Worm (Caenorhabditis elegans) whole organism, L4 larva: Measurements from ENCODE around the gene attf-5.
A peak's percentile ranks its signal among the peaks of the same experiment; 100 is the strongest.

Source experiments
- D1046.2 ChIP-seq: fragments of 200-800 bp; sonication (Bioruptor generic); IDR thresholded peaks from 2 replicates; pipeline ENCODE4 v1.3.6; 2022; ENCODE audit warnings: missing genetic modification characterization, missing compliant biosample characterization
- F37D6.2 ChIP-seq: sonication (generic microtip); optimal IDR thresholded peaks from 2 replicates; lab custom pipeline; 2016; ENCODE audit warnings: mild to moderate bottlenecking, missing genetic modification characterization, missing compliant biosample characterization
- R02D3.7 ChIP-seq: fragments of 150-350 bp; sonication (generic microtip); optimal IDR thresholded peaks from 3 replicates; lab custom pipeline; 2014; ENCODE audit warnings: missing biosample characterization, missing genetic modification characterization
- T20F7.1 ChIP-seq: fragments of 200-800 bp; sonication (Bioruptor generic); optimal IDR thresholded peaks from 2 replicates; lab custom pipeline; 2018; ENCODE audit warnings: mild to moderate bottlenecking, missing genetic modification characterization, missing compliant biosample characterization
- Y105C5A.15 ChIP-seq: fragments of 200-800 bp; sonication (Bioruptor generic); IDR thresholded peaks from 2 replicates; pipeline ENCODE4 v1.3.6; 2022; ENCODE audit warnings: missing genetic modification characterization, missing compliant biosample characterization
- Y5F2A.4 ChIP-seq: fragments of 200-800 bp; sonication (Bioruptor generic); optimal IDR thresholded peaks from 2 replicates; lab custom pipeline; 2018; ENCODE audit warnings: mild to moderate bottlenecking, missing genetic modification characterization, missing compliant biosample characterization
- ZK337.2 ChIP-seq: fragments of 200-800 bp; sonication (Bioruptor generic); IDR thresholded peaks from 2 replicates; pipeline ENCODE4 v1.3.6; 2022; ENCODE audit warnings: missing genetic modification reagents, missing genetic modification characterization, missing compliant biosample characterization
- ama-1 ChIP-seq: fragments of 150-350 bp; optimal IDR thresholded peaks from 2 replicates; lab custom pipeline; 2014; ENCODE audit warnings: inconsistent platforms, mixed read lengths
- arid-1 ChIP-seq: fragments of 200-800 bp; sonication (Bioruptor generic); conservative IDR thresholded peaks from 2 replicates; pipeline ENCODE4 v1.3.6; 2022; ENCODE audit warnings: missing genetic modification reagents, missing genetic modification characterization, missing compliant biosample characterization
- ceh-44 ChIP-seq: fragments of 200-800 bp; sonication (Bioruptor generic); IDR thresholded peaks from 2 replicates; pipeline ENCODE4 v1.3.6; 2022; ENCODE audit warnings: missing genetic modification reagents, missing genetic modification characterization, missing compliant biosample characterization
- ceh-82 ChIP-seq: sonication (generic microtip); optimal IDR thresholded peaks from 2 replicates; lab custom pipeline; 2017; ENCODE audit warnings: missing biosample characterization, missing genetic modification characterization
- ces-1 ChIP-seq: fragments of 150-350 bp; sonication (generic microtip); optimal IDR thresholded peaks from 4 replicates; lab custom pipeline; 2014; ENCODE audit warnings: missing biosample characterization, missing genetic modification reagents, missing genetic modification characterization
- cey-2 ChIP-seq: sonication (generic microtip); optimal IDR thresholded peaks from 3 replicates; lab custom pipeline; 2017; ENCODE audit warnings: missing genetic modification characterization, mild to moderate bottlenecking, missing compliant biosample characterization, antibody characterized with exemption, borderline replicate concordance; ENCODE audit not compliant: insufficient read depth
- ctbp-1 ChIP-seq: fragments of 200-800 bp; sonication (Bioruptor generic); IDR thresholded peaks from 2 replicates; pipeline ENCODE4 v1.3.6; 2022; ENCODE audit warnings: missing genetic modification reagents, missing genetic modification characterization, missing compliant biosample characterization
- daf-16 ChIP-seq, 3 experiments: sonication (generic microtip); optimal IDR thresholded peaks; 2 replicates each; lab custom pipeline; 2016 to 2017; ENCODE audit warnings: missing genetic modification characterization in 3 of 3, missing genetic modification reagents in 3 of 3, mild to moderate bottlenecking in 2 of 3, missing compliant biosample characterization in 2 of 3, missing biosample characterization in 1 of 3, moderate library complexity in 1 of 3
- daf-19 ChIP-seq: fragments of 200-800 bp; sonication (Bioruptor generic); conservative IDR thresholded peaks from 2 replicates; pipeline ENCODE4 v1.3.6; 2022; ENCODE audit warnings: missing genetic modification characterization, missing compliant biosample characterization
- dmd-8 ChIP-seq: fragments of 200-800 bp; sonication (Bioruptor generic); IDR thresholded peaks from 2 replicates; pipeline ENCODE4 v1.3.6; 2022; ENCODE audit warnings: missing genetic modification characterization, missing compliant biosample characterization
- dve-1 ChIP-seq: sonication (generic microtip); optimal IDR thresholded peaks from 2 replicates; lab custom pipeline; 2017; ENCODE audit warnings: antibody characterized with exemption, mild to moderate bottlenecking, missing genetic modification characterization, missing compliant biosample characterization; ENCODE audit not compliant: insufficient read depth
- fos-1 ChIP-seq: fragments of 150-350 bp; optimal IDR thresholded peaks from 2 replicates; lab custom pipeline; 2014; ENCODE audit warnings: missing biosample characterization, missing genetic modification characterization
- gei-8 ChIP-seq: fragments of 200-800 bp; sonication (Bioruptor generic); optimal IDR thresholded peaks from 2 replicates; lab custom pipeline; 2018; ENCODE audit warnings: mild to moderate bottlenecking, missing genetic modification characterization, missing compliant biosample characterization
- hif-1 ChIP-seq, 2 experiments: sonication (generic microtip); optimal IDR thresholded peaks; 2 replicates each; lab custom pipeline; 2016 to 2017; ENCODE audit warnings: missing compliant biosample characterization in 2 of 2, missing genetic modification characterization in 2 of 2, missing genetic modification reagents in 2 of 2, missing genotype in 2 of 2, mild to moderate bottlenecking in 1 of 2
- hlh-11 ChIP-seq: fragments of 200-800 bp; sonication (Bioruptor generic); optimal IDR thresholded peaks from 2 replicates; lab custom pipeline; 2018; ENCODE audit warnings: mild to moderate bottlenecking, missing genetic modification characterization, missing compliant biosample characterization
- hlh-30 ChIP-seq: sonication (generic microtip); optimal IDR thresholded peaks from 2 replicates; lab custom pipeline; 2017; ENCODE audit warnings: antibody characterized with exemption, mild to moderate bottlenecking, missing genetic modification characterization, missing compliant biosample characterization; ENCODE audit not compliant: insufficient read depth
- jun-1 ChIP-seq: fragments of 150-350 bp; optimal IDR thresholded peaks from 2 replicates; lab custom pipeline; 2014; ENCODE audit warnings: missing biosample characterization, missing genetic modification reagents, missing genetic modification characterization
- lin-1 ChIP-seq: fragments of 200-800 bp; sonication (Bioruptor generic); IDR thresholded peaks from 2 replicates; pipeline ENCODE4 v1.3.6; 2022; ENCODE audit warnings: missing genetic modification reagents, missing genetic modification characterization, missing compliant biosample characterization
- lin-13 ChIP-seq: fragments of 150-350 bp; optimal IDR thresholded peaks from 2 replicates; lab custom pipeline; 2014; ENCODE audit warnings: missing biosample characterization, missing genetic modification reagents, missing genetic modification characterization
- lin-29 ChIP-seq: fragments of 200-800 bp; sonication (Bioruptor generic); IDR thresholded peaks from 2 replicates; pipeline ENCODE4 v1.3.6; 2022; ENCODE audit warnings: missing genetic modification reagents, missing genetic modification characterization, missing compliant biosample characterization
- lin-39 ChIP-seq: fragments of 150-350 bp; optimal IDR thresholded peaks from 2 replicates; lab custom pipeline; 2014; ENCODE audit warnings: missing biosample characterization, missing genetic modification reagents, missing genetic modification characterization
- mdl-1 ChIP-seq, 2 experiments: fragments of 150-350 bp in 1 of 2; sonication (generic microtip) in 1 of 2; optimal IDR thresholded peaks; 2 replicates each; lab custom pipeline; 2014 to 2017; ENCODE audit warnings: missing biosample characterization in 2 of 2, missing genetic modification characterization in 2 of 2
- mdt-29 ChIP-seq: fragments of 200-800 bp; sonication (Bioruptor generic); IDR thresholded peaks from 2 replicates; pipeline ENCODE4 v1.3.6; 2022; ENCODE audit warnings: missing genetic modification reagents, missing genetic modification characterization, missing compliant biosample characterization
- mes-2 ChIP-seq: sonication (generic microtip); optimal IDR thresholded peaks from 2 replicates; lab custom pipeline; 2016; ENCODE audit warnings: missing genotype, mild to moderate bottlenecking, missing genetic modification characterization, missing compliant biosample characterization; ENCODE audit not compliant: poor library complexity, severe bottlenecking
- mxl-2 ChIP-seq: fragments of 200-800 bp; sonication (Bioruptor generic); conservative IDR thresholded peaks from 2 replicates; pipeline ENCODE4 v1.3.6; 2022; ENCODE audit warnings: missing genetic modification reagents, missing genetic modification characterization, missing compliant biosample characterization
- nhr-111 ChIP-seq: fragments of 200-800 bp; sonication (Bioruptor generic); optimal IDR thresholded peaks from 2 replicates; lab custom pipeline; 2018; ENCODE audit warnings: mild to moderate bottlenecking, missing genetic modification characterization, missing compliant biosample characterization
- nhr-237 ChIP-seq: sonication (generic microtip); optimal IDR thresholded peaks from 2 replicates; lab custom pipeline; 2017; ENCODE audit warnings: missing biosample characterization, missing genetic modification characterization
- nhr-25 ChIP-seq: sonication (generic microtip); optimal IDR thresholded peaks from 2 replicates; lab custom pipeline; 2017; ENCODE audit warnings: missing genetic modification characterization, mild to moderate bottlenecking, missing compliant biosample characterization, antibody characterized with exemption, moderate library complexity, borderline replicate concordance; ENCODE audit not compliant: insufficient read depth
- nhr-41 ChIP-seq: fragments of 200-800 bp; sonication (Bioruptor generic); IDR thresholded peaks from 2 replicates; pipeline ENCODE4 v1.3.6; 2022; ENCODE audit warnings: missing genetic modification reagents, missing genetic modification characterization, missing compliant biosample characterization
- nhr-6 ChIP-seq: fragments of 150-350 bp; optimal IDR thresholded peaks from 2 replicates; lab custom pipeline; 2014; ENCODE audit warnings: missing biosample characterization, missing genetic modification characterization
- nhr-76 ChIP-seq: fragments of 150-350 bp; optimal IDR thresholded peaks from 2 replicates; lab custom pipeline; 2014; ENCODE audit warnings: missing biosample characterization, missing genetic modification characterization
- pha-4 ChIP-seq, 2 experiments: fragments of 150-350 bp in 1 of 2; fragments of 200-800 bp in 1 of 2; sonication (Bioruptor generic) in 1 of 2; IDR thresholded peaks in 1 of 2; optimal IDR thresholded peaks in 1 of 2; 2 replicates each; pipeline versions ENCODE4 v1.3.6 to Lab custom; 2014 to 2022; ENCODE audit warnings: missing genetic modification characterization in 2 of 2, missing genetic modification reagents in 2 of 2, missing biosample characterization in 1 of 2, missing compliant biosample characterization in 1 of 2
- php-3 ChIP-seq: fragments of 200-800 bp; sonication (Bioruptor generic); IDR thresholded peaks from 2 replicates; pipeline ENCODE4 v1.3.6; 2022; ENCODE audit warnings: missing genetic modification reagents, missing genetic modification characterization, missing compliant biosample characterization
- saeg-2 ChIP-seq: fragments of 200-800 bp; sonication (Bioruptor generic); IDR thresholded peaks from 2 replicates; pipeline ENCODE4 v1.3.6; 2022; ENCODE audit warnings: missing genetic modification reagents, missing genetic modification characterization, missing compliant biosample characterization
- sdz-12 ChIP-seq: fragments of 200-800 bp; sonication (Bioruptor generic); optimal IDR thresholded peaks from 2 replicates; lab custom pipeline; 2018; ENCODE audit warnings: mild to moderate bottlenecking, missing genetic modification characterization, missing compliant biosample characterization
- skn-1 ChIP-seq: fragments of 150-350 bp; optimal IDR thresholded peaks from 2 replicates; lab custom pipeline; 2014; ENCODE audit warnings: missing biosample characterization, missing genetic modification characterization
- spr-1 ChIP-seq: sonication (generic microtip); optimal IDR thresholded peaks from 2 replicates; lab custom pipeline; 2016; ENCODE audit warnings: mild to moderate bottlenecking, missing genetic modification characterization, missing compliant biosample characterization
- tra-1 ChIP-seq: fragments of 200-800 bp; sonication (Bioruptor generic); IDR thresholded peaks from 2 replicates; pipeline ENCODE4 v1.3.6; 2022; ENCODE audit warnings: missing genetic modification reagents, missing genetic modification characterization, missing compliant biosample characterization
- unc-39 ChIP-seq: sonication (generic microtip); optimal IDR thresholded peaks from 2 replicates; lab custom pipeline; 2017; ENCODE audit warnings: missing biosample characterization, missing genetic modification characterization
- vab-7 ChIP-seq: fragments of 200-800 bp; sonication (Bioruptor generic); IDR thresholded peaks from 2 replicates; pipeline ENCODE4 v1.3.6; 2022; ENCODE audit warnings: missing genetic modification reagents, missing genetic modification characterization, missing compliant biosample characterization
- zip-11 ChIP-seq: fragments of 200-800 bp; sonication (Bioruptor generic); IDR thresholded peaks from 2 replicates; pipeline ENCODE4 v1.3.6; 2022; ENCODE audit warnings: missing genetic modification characterization, missing compliant biosample characterization

Gene attf-5

DNA sequence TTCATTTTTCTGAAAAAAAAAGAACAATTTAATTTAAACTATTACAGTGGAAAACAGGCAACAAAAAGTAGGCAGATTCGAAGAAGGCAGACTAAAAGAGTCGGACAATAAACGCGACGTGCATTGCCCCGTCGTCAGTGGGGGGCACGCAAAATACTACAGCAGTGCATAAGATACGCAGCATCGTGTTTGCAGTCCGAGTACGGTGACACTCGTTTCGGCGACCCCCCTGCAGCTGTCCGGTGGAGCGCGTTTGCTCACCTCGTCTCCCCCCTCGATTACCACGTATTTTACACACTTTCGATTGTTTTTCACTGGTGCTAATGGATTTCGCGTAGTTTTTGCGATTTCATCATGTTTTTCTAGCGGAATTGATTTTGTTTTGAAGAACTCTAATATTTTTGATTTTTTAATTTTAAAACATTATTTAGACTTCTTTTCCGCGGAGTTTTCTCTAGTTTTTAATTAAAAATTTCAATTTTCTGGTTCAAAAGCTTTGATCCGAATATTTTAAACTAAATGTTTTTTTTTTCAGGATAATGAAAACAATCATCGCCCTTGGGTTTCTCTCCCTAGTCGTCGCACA lies 20.0 kb upstream of the attf-5 start, which contains the start of the genes trap-2 and ile-2 (continued):
- TF ChIP-seq cey-2 (tag; lab: Kevin White, UChicago) = no peak
- no peak for TF ChIP-seq R02D3.7 (tag; lab: Kevin White, UChicago)
- peak; percentile 98 for TF ChIP-seq hlh-11 (tag; lab: Kevin White, UChicago)
- TF ChIP-seq saeg-2 (GFP tag; lab: Robert Waterston, UW) = peak; percentile 69; the same call in 1 of the 2 replicates
- TF ChIP-seq daf-19 (GFP tag; lab: Robert Waterston, UW) = no peak
- peak; percentile 86 for TF ChIP-seq php-3
- TF ChIP-seq mxl-2 (GFP tag; lab: Robert Waterston, UW) = no peak
- no peak for TF ChIP-seq skn-1 (tag; lab: Kevin White, UChicago)
- no peak for TF ChIP-seq ceh-44 (GFP tag; lab: Robert Waterston, UW)
- peak; percentile 80 for TF ChIP-seq mdt-29 (GFP tag; lab: Robert Waterston, UW)
- peak; percentile 96 for TF ChIP-seq nhr-6 (tag; lab: Kevin White, UChicago)
- TF ChIP-seq sdz-12 (GFP tag; lab: Kevin White, UChicago) = no peak
- peak; percentile 91 for TF ChIP-seq lin-1 (GFP tag; lab: Robert Waterston, UW)
- TF ChIP-seq T20F7.1 (GFP tag; lab: Kevin White, UChicago) = peak; percentile 90
- TF ChIP-seq arid-1 (GFP tag; lab: Robert Waterston, UW) = peak; percentile 91
- no peak for TF ChIP-seq nhr-76 (tag; lab: Kevin White, UChicago)
- peak; percentile 92 for TF ChIP-seq spr-1 (tag; lab: Kevin White, UChicago)
- peak; percentile 92 for TF ChIP-seq nhr-41 (GFP tag; lab: Robert Waterston, UW)
- TF ChIP-seq hif-1 (tag; optimal IDR thresholded peaks at IDR 0.05; lab: Kevin White, UChicago) = peak; percentile 69 to 93
- TF ChIP-seq mes-2 (tag; lab: Kevin White, UChicago) = peak; percentile 94
- no peak for TF ChIP-seq zip-11 (GFP tag; lab: Robert Waterston, UW)
- TF ChIP-seq nhr-237 (tag; lab: Kevin White, UChicago) = no peak
- TF ChIP-seq daf-16 (GFP tag; optimal IDR thresholded peaks at IDR 0.05; lab: Kevin White, UChicago) = peak; percentile 80 to 88
- peak; percentile 68 for TF ChIP-seq daf-16 (tag; optimal IDR thresholded peaks at IDR 0.05; lab: Kevin White, UChicago)
- no peak for TF ChIP-seq dmd-8 (GFP tag; lab: Robert Waterston, UW)
- no peak for TF ChIP-seq ama-1
- peak; percentile 83 for TF ChIP-seq F37D6.2 (tag; lab: Kevin White, UChicago)
- TF ChIP-seq lin-13 (GFP tag; lab: Kevin White, UChicago) = peak; percentile 92
- TF ChIP-seq nhr-25 (tag; lab: Kevin White, UChicago) = peak; percentile 97
- TF ChIP-seq D1046.2 (GFP tag; lab: Robert Waterston, UW) = peak; percentile 99
- TF ChIP-seq ctbp-1 (GFP tag; lab: Robert Waterston, UW) = peak; percentile 80
- no peak for TF ChIP-seq Y5F2A.4 (GFP tag; lab: Kevin White, UChicago)
- peak; percentile 54 for TF ChIP-seq jun-1
- peak; percentile 90 for TF ChIP-seq tra-1
- TF ChIP-seq pha-4 (GFP tag; IDR thresholded peaks at IDR 0.05; lab: Robert Waterston, UW) = peak; percentile 82
- no peak for TF ChIP-seq pha-4 (tag; optimal IDR thresholded peaks at IDR 0.05; lab: Kevin White, UChicago)
- TF ChIP-seq ceh-82 (tag; lab: Kevin White, UChicago) = no peak
- TF ChIP-seq lin-29 (GFP tag; lab: Robert Waterston, UW) = peak; percentile 77
- peak; percentile 93 for TF ChIP-seq dve-1
- no peak for TF ChIP-seq unc-39 (tag; lab: Kevin White, UChicago)
- TF ChIP-seq fos-1 (tag; lab: Kevin White, UChicago) = no peak
- no peak for TF ChIP-seq ZK337.2 (GFP tag; lab: Robert Waterston, UW)
- TF ChIP-seq nhr-111 (GFP tag; lab: Kevin White, UChicago) = no peak
- no peak for TF ChIP-seq lin-39 (tag; lab: Kevin White, UChicago)
- peak; percentile 90 for TF ChIP-seq hlh-30
- no peak for TF ChIP-seq gei-8
- no peak for TF ChIP-seq Y105C5A.15 (GFP tag; lab: Robert Waterston, UW)
- TF ChIP-seq vab-7 (GFP tag; lab: Robert Waterston, UW) = peak; percentile 59; the same call in 1 of the 2 replicates
- TF ChIP-seq mdl-1 (tag; optimal IDR thresholded peaks at IDR 0.05; lab: Kevin White, UChicago) = peak; percentile 45 to 90
- no peak for TF ChIP-seq ces-1 (GFP tag; lab: Kevin White, UChicago)
